Fruit fly (Drosophila melanogaster): ENCODE measurements around the gene t.

Gene t

dm6 chrX:9223182-9223581 is at the start of gene t (continued):
- TF ChIP-seq CG15696 (tag; optimal IDR thresholded peaks at IDR 0.05) (no peak), CG7556 (GFP tag; optimal IDR thresholded peaks at IDR 0.05) (peak; percentile 11), CG18619 (GFP tag; optimal IDR thresholded peaks at IDR 0.05) (peak; percentile 0), CG10979 (tag; optimal IDR thresholded peaks at IDR 0.05) (no peak), chinmo (GFP tag; IDR thresholded peaks at IDR 0.05; ENCODE audit: partially characterized antibody) (0 out of 4 replicates have a peak, but pooled peaks have one; percentile 29), usp (GFP tag; optimal IDR thresholded peaks at IDR 0.05) (no peak), CG30020 (tag; optimal IDR thresholded peaks at IDR 0.05) (no peak), insv (GFP tag; optimal IDR thresholded peaks at IDR 0.05) (peak in 1 of 2 experiments; percentile 28), Fer2 (tag; optimal IDR thresholded peaks at IDR 0.05) (no peak), Scr (GFP tag; IDR thresholded peaks at IDR 0.05; ENCODE audit: partially characterized antibody) (peak; percentile 22; the same call in 1 of the 2 replicates), CG15514 (GFP tag; optimal IDR thresholded peaks at IDR 0.05) (no peak), Trl (optimal IDR thresholded peaks at IDR 0.05) (no peak), Trl (GFP tag; optimal IDR thresholded peaks at IDR 0.05) (no peak), Hmr (GFP tag; optimal IDR thresholded peaks at IDR 0.05) (peak; percentile 13), Bgb (GFP tag; IDR thresholded peaks at IDR 0.05; ENCODE audit: partially characterized antibody) (no peak), hkb (optimal IDR thresholded peaks at IDR 0.05) (no peak), hkb (GFP tag; IDR thresholded peaks at IDR 0.05) (0 out of 2 replicates have a peak, but pooled peaks have one; percentile 25), sens-2 (GFP tag; IDR thresholded peaks at IDR 0.05) (no peak), CG12659 (GFP tag; optimal IDR thresholded peaks at IDR 0.05) (peak; percentile 21), CG17912 (GFP tag; optimal IDR thresholded peaks at IDR 0.05) (no peak), Meics (GFP tag; optimal IDR thresholded peaks at IDR 0.05) (peak; percentile 12), sima (GFP tag; optimal IDR thresholded peaks at IDR 0.05) (no peak), CG12769 (tag; optimal IDR thresholded peaks at IDR 0.05) (no peak), stwl (tag; optimal IDR thresholded peaks at IDR 0.05) (no peak), CG4328 (GFP tag; optimal IDR thresholded peaks at IDR 0.05) (no peak), slp2 (GFP tag; optimal IDR thresholded peaks at IDR 0.05) (no peak), Adf1 (GFP tag; IDR thresholded peaks at IDR 0.05) (peak; percentile 95), stc (GFP tag; IDR thresholded peaks at IDR 0.05) (no peak), CG34224 (GFP tag; IDR thresholded peaks at IDR 0.05; ENCODE audit: partially characterized antibody) (peak; percentile 25; the same call in 1 of the 3 replicates), ssp (GFP tag; IDR thresholded peaks at IDR 0.05) (no peak), run (tag; optimal IDR thresholded peaks at IDR 0.05) (no peak), fd96Cb (tag; optimal IDR thresholded peaks at IDR 0.05) (no peak), CG4707 (GFP tag; optimal IDR thresholded peaks at IDR 0.05) (no peak), CG2116 (GFP tag; optimal IDR thresholded peaks at IDR 0.05) (no peak), Spps (tag; optimal IDR thresholded peaks at IDR 0.05) (no peak)

dm6 chrX:9269825-9270224 is 46.8 kb upstream of the t start, which contains the start of gene CG17440:
Gene CG17440 (minus strand): TSS chrX:9269925.
- TF ChIP-seq p53 (GFP tag; optimal IDR thresholded peaks at IDR 0.05) (no peak), Eip74EF (GFP tag; optimal IDR thresholded peaks at IDR 0.05) (no peak), Hr3 (GFP tag; optimal IDR thresholded peaks at IDR 0.05) (no peak), Camta (GFP tag; optimal IDR thresholded peaks at IDR 0.05) (no peak), D19A (tag; optimal IDR thresholded peaks at IDR 0.05) (no peak), Stat92E (GFP tag; optimal IDR thresholded peaks at IDR 0.05) (no peak), HLH3B (GFP tag; IDR thresholded peaks at IDR 0.05) (no peak), Oli (tag; optimal IDR thresholded peaks at IDR 0.05) (no peak), Gug (GFP tag; IDR thresholded peaks at IDR 0.05) (no peak), Blimp-1 (GFP tag; optimal IDR thresholded peaks at IDR 0.05) (no peak)

All from whole organism, embryonic.